Fruit fly (Drosophila melanogaster) ovary, adult (tissue): ENCODE results near the gene mRpL46.

Source experiments
- CG17801 ChIP-seq: fragments of 200-800 bp; optimal IDR thresholded peaks from 2 replicates; lab custom pipeline; 2019; ENCODE audit warnings: missing biosample characterization, mild to moderate bottlenecking, missing genetic modification characterization, moderate library complexity; ENCODE audit not compliant: partially characterized antibody

The mRpL46 gene

DNA sequence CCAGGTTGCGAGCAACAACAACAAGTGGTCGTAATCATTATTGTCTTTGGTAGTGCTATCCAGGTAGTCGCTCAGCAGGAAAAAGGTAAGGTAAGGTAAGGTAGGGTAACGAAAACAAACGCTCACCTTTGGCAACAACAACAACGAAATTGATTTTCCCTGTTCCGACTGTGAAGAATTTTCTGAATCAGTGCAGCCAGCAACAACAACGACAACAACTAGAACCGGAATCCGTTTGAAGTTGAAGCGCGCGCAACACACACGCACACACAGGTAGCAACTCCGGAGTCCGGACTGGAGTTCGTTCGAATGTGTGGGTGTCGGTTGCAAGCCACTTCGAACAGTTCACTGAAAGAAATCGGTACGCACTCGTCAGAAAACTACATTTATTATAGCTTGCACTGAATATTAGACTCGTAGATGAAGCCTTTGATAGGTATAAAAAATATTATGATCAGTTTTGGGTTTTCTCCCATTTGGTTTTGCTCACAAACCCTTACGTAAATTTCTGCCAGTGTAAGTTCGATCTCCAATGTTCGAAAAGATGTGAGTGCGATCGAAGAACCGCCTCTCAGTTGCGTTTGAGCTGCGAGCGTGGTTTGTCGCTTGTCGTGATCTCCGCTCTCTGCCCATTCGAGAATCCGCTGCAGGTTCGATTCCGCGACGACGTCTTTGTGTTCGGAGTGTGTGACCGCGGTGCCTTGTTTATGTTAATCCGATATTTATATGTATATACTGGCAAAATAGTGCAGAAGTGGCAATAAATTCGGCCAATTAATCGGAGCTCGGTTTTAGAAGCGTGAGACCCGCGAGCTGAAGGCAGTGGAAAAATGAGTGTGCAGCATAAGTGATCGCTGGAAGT, 30.7 kb upstream of the mRpL46 start, which contains the start of gene CG13921:
TSS of gene CG13921 (plus strand) at position 570 of the 862 bp plus-strand sequence.
- peak; percentile 98 for TF ChIP-seq CG17801 (GFP tag; lab: Kevin White, UChicago)

DNA sequence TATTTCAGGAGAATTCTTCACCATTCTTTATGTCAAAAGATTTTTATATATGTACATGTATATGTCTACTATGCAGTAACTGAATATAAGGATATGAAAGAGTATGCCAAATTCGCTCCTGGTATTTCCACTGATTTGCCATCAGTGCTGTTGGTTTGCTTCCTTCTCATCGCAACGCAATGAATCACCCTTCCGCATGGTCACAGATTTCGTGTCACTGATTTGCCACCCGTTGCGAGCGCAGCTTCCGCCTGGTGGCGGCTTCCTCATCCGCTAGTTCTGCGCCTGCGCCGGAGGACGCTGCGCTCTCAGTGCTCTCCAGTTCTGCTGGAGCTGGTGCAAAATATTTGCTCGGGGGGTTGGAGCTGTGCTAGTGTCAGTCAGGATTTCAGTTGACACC, 29.0 kb upstream of the mRpL46 start:
- no peak for TF ChIP-seq CG17801 (GFP tag; lab: Kevin White, UChicago)

DNA sequence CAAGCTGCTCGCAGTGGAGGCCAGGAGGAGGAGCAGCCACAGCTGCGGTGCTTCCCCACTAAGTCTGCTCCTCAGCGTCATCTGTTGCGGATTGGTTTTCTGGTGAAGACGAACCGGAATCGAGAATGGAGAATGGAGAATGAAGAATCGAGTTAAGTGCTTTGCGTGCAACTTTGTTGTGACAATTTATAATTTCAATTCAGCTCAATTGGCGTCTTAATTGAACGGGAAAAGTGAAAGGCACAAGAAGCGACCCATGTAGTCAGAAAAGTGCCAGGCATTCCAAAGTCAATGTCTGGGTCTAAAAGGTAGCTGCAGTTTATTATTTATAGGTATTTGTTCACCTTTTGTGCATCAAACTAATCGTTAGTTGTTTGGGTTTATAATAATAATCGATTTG, 23.0 kb upstream of the mRpL46 start:
- TF ChIP-seq CG17801 (GFP tag; lab: Kevin White, UChicago), result no peak

DNA sequence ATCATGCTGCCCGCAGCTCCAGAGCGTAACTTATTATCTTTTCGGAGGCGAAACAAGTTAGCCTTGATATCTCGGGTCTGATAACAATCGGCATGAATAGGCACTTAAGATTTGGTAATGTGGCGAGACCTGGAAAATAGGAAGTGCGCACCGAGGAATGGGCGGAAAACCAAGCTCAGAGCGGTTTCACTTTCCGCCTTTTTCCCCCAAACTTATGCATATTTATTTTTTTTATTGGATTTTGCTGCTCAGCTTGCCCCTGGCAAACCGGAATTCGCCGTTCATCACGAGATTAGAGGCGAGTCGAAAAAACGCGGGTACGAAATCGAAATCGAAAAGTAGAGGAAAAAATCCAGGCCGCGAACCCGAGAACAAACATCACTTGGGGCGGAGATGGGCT, 22.3 kb upstream of the mRpL46 start:
- no peak for TF ChIP-seq CG17801 (GFP tag; lab: Kevin White, UChicago)

DNA sequence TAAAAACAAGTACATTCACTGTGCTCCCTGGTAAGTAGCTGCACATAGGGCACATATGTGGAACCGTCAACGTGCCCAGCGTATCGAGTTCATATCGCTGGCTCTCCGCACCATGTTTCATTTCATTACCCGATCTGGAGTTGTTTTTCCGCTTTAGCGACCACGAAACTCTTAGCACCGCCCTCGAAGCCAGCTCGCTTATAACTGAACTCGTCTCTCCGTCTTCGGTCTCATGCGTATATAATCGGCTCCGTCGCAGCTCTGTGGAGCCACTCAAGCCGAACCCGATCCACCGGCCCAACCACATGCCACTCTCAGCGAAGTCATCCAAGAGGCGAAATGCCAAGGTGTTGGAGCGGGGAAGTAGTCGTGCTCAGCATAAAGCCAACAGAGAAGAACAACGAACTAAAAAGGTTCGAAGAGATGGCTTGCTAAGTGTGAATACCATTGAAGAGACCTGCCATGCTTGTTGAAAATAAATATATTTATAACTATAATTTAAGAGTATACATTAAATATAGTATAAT, 21.7 kb upstream of the mRpL46 start, which contains the start of gene Cht2:
TSS of gene Cht2 (minus strand) at position 477 of the 527 bp plus-strand sequence.
- TF ChIP-seq CG17801 (GFP tag; lab: Kevin White, UChicago), result peak; percentile 56

DNA sequence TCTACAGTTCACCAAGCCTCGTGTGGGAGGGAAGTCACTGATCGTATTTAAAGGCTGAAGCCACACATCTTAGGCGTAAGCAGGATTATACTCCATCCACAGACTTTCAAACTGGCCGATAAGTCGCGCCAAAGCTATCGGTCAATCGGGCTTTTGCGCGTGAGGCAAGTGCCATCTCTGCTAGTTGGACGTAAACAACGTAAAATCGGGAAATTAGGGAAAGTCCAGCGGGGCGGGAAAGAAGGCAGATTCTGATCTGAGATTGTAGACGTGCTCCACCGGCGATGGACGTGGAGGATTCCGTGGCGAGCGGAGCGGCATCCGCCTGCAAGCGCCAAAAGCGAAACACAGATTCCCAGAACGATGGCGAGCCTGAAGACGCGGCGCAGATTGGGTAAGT, 21.1 kb upstream of the mRpL46 start, which contains the start of gene CG8001:
TSS of gene CG8001 (plus strand) at position 17 of the 400 bp plus-strand sequence.
- no peak for TF ChIP-seq CG17801 (GFP tag; lab: Kevin White, UChicago)

DNA sequence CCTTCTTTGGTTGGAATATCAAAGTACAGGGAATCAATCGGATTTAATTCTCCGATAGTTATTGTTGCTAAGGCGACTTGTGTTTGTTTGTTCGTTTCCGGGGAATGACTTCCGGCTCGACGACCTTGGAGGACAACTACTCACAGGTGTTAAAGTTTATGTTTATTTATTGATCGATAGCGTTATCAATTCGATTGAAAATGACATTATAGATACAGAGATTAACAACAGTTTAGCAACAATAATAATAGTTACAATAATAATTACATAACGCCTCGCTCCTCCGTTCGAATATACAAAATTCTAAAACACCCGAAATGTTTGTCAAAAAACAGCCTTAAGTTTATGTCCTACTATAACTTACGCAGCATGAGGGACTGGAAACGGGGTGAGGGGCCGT, 5.6 kb upstream of the mRpL46 start, which contains the start of gene Dhc62B:
TSS of gene Dhc62B (minus strand) at position 101 of the 400 bp plus-strand sequence.
- no peak for TF ChIP-seq CG17801 (GFP tag; lab: Kevin White, UChicago)

DNA sequence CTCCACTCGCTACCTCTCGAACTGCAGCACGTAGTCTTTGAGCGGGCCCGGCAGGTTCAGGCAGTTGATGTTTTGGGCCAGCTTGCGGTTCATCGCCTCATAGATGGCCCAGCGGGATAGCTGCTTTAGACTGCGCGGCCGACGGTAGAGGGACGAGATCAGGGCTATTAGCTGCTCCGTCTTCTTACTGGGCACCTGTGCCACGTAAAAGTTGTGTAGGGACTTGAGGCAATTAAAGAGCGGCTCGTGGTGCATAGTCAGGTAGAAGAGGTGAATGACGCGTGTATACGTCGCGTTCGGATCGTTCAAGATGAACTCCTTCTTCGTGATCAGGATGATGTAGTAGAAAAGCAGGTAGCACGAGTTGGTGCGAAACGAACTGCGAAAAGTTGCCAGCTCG, 4.6 kb upstream of the mRpL46 start:
- no peak for TF ChIP-seq CG17801 (GFP tag; lab: Kevin White, UChicago)

DNA sequence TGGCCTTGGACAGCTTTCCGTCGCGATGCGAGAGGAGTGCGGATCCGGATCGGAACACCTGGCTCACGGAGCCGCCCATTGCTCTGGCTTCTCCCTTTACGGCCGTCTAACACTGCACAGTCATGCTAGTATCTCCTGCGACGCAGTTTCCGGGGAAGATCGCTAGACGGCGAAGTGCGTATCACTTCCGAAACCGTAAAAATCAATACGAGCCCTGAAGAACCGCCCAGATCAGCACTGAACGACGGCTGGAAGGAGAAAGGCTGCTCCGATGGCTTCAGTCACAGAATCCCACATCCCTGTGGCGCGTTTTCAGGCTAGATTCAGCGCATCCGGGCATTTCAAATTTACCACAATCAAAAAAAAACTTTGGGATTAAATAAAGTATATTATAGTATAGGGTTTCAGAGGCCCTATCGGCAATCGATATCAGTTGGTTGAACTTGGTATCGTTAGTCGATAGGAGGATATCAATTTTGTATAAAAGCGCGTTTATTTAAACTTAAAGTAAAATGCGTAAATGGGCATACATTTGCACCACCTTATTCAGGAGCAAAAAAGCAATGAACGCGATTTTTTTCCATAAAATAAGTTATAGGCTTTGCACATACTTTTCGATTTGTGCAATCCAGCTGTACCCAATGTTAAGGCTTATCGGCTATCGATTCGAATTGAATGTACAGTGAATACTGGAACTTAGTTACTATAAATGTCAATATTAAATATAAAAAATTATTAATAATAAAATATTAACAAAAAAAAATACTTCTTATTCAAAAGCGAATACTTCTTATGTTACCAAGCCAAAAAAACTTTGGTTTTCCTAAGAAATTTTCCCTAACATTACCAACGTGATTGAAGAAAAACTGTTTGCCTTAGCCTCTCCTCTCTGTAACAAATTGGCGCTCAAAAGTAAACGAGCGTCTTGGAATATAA, 2.3 kb upstream of the mRpL46 start, which contains the start of the genes CG13933 and PolD2:
TSS of gene CG13933 (minus strand) at position 435 of the 936 bp plus-strand sequence.
TSS of gene PolD2 (plus strand) at position 921 of the 936 bp plus-strand sequence.
- peak; percentile 94 for TF ChIP-seq CG17801 (GFP tag; lab: Kevin White, UChicago)

DNA sequence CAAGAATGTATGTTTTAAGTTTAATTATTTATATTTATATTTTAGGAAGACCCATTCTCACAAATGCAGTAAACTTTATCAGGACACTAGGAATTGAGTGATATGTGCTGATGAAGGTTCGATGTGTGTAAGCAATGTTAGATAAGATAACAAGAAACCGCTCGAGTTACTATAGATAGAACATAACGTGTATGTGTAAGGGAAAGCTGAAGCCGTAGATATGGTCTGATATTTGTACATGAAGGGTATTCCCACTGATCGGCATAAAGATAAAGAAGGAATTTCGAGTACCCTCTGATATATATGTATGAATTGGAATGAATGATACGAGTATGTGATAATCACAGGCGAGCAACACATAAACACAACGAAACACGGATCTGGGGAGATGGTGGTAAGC, 6.9 kb downstream of the mRpL46 start:
- no peak for TF ChIP-seq CG17801 (GFP tag; lab: Kevin White, UChicago)

DNA sequence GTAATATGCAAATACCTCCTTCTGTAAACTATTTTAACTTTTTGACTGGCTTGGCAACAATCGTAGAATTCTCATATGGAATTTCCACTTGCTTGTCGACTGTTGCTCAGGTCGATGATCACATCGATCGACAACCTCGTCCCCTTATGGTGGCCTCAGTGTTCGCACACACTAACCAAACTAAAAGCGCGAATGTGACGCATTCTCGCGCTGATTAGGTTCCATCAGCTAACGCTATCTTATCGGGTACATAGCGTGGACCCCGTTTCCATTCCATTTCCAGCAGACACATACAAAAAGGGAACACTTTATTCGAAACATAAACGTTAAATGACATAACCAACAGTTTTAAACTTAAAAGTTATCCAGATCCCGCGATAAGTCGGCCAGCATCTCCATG, 12.1 kb downstream of the mRpL46 start:
- TF ChIP-seq CG17801 (GFP tag; lab: Kevin White, UChicago), result no peak

DNA sequence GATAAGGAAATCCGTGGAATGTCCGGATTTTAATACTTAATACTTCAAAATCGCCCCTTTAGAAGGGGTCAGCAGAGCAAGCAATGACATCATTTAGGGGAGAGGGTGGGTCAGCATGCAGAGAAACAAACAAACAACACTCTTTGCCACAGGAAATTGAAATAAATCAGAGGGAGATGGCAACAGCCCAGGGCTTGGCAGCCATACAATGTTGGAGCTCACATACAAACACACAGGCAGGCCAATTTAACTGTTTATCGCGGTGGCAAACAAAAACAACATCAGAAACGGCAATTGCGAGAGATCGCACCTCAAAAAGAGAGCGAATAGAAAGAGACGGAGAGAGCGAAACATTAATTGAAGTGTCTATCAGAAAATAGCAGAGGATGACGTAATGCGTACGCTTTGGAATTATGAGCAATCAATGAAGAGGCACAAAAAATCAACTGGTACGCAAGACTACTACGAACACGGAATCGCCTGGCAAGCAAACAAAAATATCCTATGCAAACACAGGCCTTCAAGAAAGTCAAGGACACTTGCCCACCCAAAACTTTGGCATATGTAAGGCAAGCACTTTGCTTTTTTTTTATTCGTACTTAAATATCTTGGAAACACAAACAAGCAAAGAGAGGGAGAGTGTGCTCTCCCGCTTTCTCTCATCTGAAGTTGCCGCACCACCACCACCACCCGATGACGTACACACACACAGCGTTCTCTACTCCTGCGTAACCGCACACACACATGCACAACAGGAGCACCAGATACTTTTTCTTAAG, 17.1 kb downstream of the mRpL46 start:
- peak; percentile 3 for TF ChIP-seq CG17801 (GFP tag; lab: Kevin White, UChicago)

DNA sequence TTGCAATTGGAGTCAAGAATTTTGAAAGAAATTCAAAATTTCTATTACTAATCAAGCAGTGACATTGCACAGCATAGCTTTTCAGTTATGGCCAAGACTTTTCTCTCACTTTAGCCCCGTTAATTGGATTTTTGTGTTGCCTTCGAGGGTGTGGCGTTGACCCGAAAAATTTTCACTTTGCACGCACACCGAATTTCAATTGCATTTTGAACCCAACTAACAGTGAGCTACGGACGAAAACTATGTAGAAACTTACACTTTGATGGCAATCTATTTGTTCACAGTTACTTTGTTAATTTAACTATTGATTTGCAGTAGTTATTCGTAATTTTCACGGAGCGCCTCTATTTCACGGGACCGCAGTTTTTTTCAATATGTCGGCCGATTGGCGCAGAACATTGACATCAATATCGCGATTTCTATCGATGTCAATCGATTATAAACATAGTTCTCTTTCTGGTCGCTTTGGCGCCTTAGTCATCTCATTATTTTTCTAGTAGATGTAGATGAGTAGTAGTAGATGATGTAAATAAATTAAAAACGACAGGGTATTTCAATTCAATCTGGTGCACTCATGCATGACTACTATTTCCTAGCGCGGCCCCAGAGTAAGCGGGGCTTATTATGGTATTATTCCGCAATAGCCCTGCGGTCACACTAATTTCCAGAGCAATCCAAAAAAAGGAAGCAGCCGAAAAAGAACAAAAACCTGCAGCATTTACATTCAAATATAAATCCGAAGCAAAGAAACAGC, 17.9 kb downstream of the mRpL46 start, which contains the start of the genes alpha-Spec, dlt and Cdc37:
TSS of gene alpha-Spec (minus strand) at position 386 of the 754 bp plus-strand sequence.
TSS of gene dlt (minus strand) at position 386 of the 754 bp plus-strand sequence.
TSS of gene Cdc37 (plus strand) at position 450 of the 754 bp plus-strand sequence.
- peak; percentile 75 for TF ChIP-seq CG17801 (GFP tag; lab: Kevin White, UChicago)
